Worm (Caenorhabditis elegans): ENCODE results near the gene F59B10.5.
A peak's percentile ranks its signal among the peaks of the same experiment; 100 is the strongest.

- TF ChIP-seq snpc-4 (tag; optimal IDR thresholded peaks at IDR 0.05) (no peak), nhr-25 (tag; optimal IDR thresholded peaks at IDR 0.05) (peak; percentile 98)
Measured at ce11 chrII:10541923-10542486, 18.5 kb upstream of the F59B10.5 start, which contains the start of gene pro-1.

Data from whole organism, L2 larva.